Fruit fly (Drosophila melanogaster) whole organism, wandering third instar larva: Measurements from ENCODE around the gene beta-Spec.

Experiments
- Abd-B ChIP-seq: fragments of >200 bp; optimal IDR thresholded peaks from 2 replicates; lab custom pipeline; 2017; ENCODE audit warnings: missing biosample characterization, missing genetic modification characterization
- CG32264 ChIP-seq: fragments of 200-800 bp; sonication (Bioruptor generic); optimal IDR thresholded peaks from 2 replicates; lab custom pipeline; 2016; ENCODE audit warnings: missing biosample characterization, missing genetic modification characterization
- Dif ChIP-seq: fragments of 200-275, 200-300 bp; sonication (Bioruptor generic); optimal IDR thresholded peaks from 2 replicates; lab custom pipeline; 2018; ENCODE audit warnings: missing biosample characterization, missing genetic modification characterization; ENCODE audit not compliant: partially characterized antibody
- GATAd ChIP-seq: sonication (Bioruptor generic); optimal IDR thresholded peaks from 2 replicates; lab custom pipeline; 2016; ENCODE audit warnings: missing biosample characterization, missing genetic modification characterization
- HLH106 ChIP-seq: fragments of 200-800 bp; optimal IDR thresholded peaks from 3 replicates; lab custom pipeline; 2019; ENCODE audit warnings: missing biosample characterization, mild to moderate bottlenecking, missing genetic modification characterization, moderate library complexity
- Hnf4 ChIP-seq: fragments of 200-800 bp; sonication (Bioruptor generic); optimal IDR thresholded peaks from 2 replicates; lab custom pipeline; 2016; ENCODE audit warnings: missing biosample characterization, mild to moderate bottlenecking, missing genetic modification characterization
- Hr78 ChIP-seq: fragments of >200 bp; optimal IDR thresholded peaks from 2 replicates; lab custom pipeline; 2017; ENCODE audit warnings: missing biosample characterization, missing genetic modification characterization
- Hr83 ChIP-seq: fragments of 200-300 bp; sonication (Bioruptor generic); optimal IDR thresholded peaks from 2 replicates; lab custom pipeline; 2016; ENCODE audit warnings: missing biosample characterization, mild to moderate bottlenecking, missing genetic modification characterization, moderate library complexity; ENCODE audit not compliant: poor library complexity, severe bottlenecking
- Jra ChIP-seq: sonication (Bioruptor generic); optimal IDR thresholded peaks from 2 replicates; lab custom pipeline; 2016; ENCODE audit warnings: missing biosample characterization, missing genetic modification characterization
- Mio ChIP-seq: sonication (Bioruptor generic); optimal IDR thresholded peaks from 2 replicates; lab custom pipeline; 2016; ENCODE audit warnings: missing biosample characterization, missing genetic modification characterization
- Myc ChIP-seq: fragments of >200 bp; optimal IDR thresholded peaks from 2 replicates; lab custom pipeline; 2017
- OdsH ChIP-seq: fragments of 200-800 bp; sonication (Bioruptor generic); optimal IDR thresholded peaks from 2 replicates; lab custom pipeline; 2016; ENCODE audit warnings: missing biosample characterization, mild to moderate bottlenecking, missing genetic modification characterization
- Sp1 ChIP-seq: fragments of 200-800 bp; sonication (Bioruptor generic); optimal IDR thresholded peaks from 3 replicates; lab custom pipeline; 2019; ENCODE audit warnings: missing biosample characterization, mild to moderate bottlenecking, missing genetic modification characterization, moderate library complexity
- dl ChIP-seq, 2 experiments: fragments of 175-275, 200-275 bp in 1 of 2; fragments of 200-275 bp in 1 of 2; sonication (Bioruptor generic); optimal IDR thresholded peaks; lab custom pipeline; 2018; ENCODE audit warnings: mild to moderate bottlenecking in 2 of 2, missing biosample characterization in 2 of 2, missing genetic modification characterization in 2 of 2, moderate library complexity in 2 of 2; ENCODE audit not compliant: partially characterized antibody in 2 of 2, insufficient read depth in 1 of 2
- dsf ChIP-seq: sonication (Bioruptor generic); optimal IDR thresholded peaks from 2 replicates; lab custom pipeline; 2016; ENCODE audit warnings: missing biosample characterization, missing genetic modification characterization, borderline replicate concordance
- ey ChIP-seq: fragments of 200-800 bp; sonication (Bioruptor generic); optimal IDR thresholded peaks from 2 replicates; lab custom pipeline; 2016; ENCODE audit warnings: missing biosample characterization, missing genetic modification characterization
- foxo ChIP-seq, 2 experiments: fragments of 200-800 bp; sonication (Bioruptor generic); optimal IDR thresholded peaks; 2 replicates in 1 of 2; 3 replicates in 1 of 2; lab custom pipeline; 2016 to 2017; ENCODE audit warnings: missing biosample characterization in 2 of 2, missing genetic modification characterization in 2 of 2
- fru ChIP-seq: fragments of 200-800 bp; sonication (Bioruptor generic); optimal IDR thresholded peaks from 3 replicates; lab custom pipeline; 2016; ENCODE audit warnings: missing biosample characterization, mild to moderate bottlenecking, missing genetic modification characterization
- jim ChIP-seq: fragments of 175-275, 200-325 bp; sonication (Bioruptor generic); optimal IDR thresholded peaks from 2 replicates; lab custom pipeline; 2016; ENCODE audit warnings: missing biosample characterization, mild to moderate bottlenecking, missing genetic modification characterization
- lola ChIP-seq: fragments of >200 bp; optimal IDR thresholded peaks from 2 replicates; lab custom pipeline; 2017; ENCODE audit warnings: missing biosample characterization, missing genetic modification characterization
- psq ChIP-seq: fragments of 200-800 bp; sonication (Bioruptor generic); optimal IDR thresholded peaks from 3 replicates; lab custom pipeline; 2017; ENCODE audit warnings: missing biosample characterization, mild to moderate bottlenecking, missing genetic modification characterization, moderate library complexity
- sage ChIP-seq: fragments of 200-800 bp; sonication (Bioruptor generic); optimal IDR thresholded peaks from 2 replicates; lab custom pipeline; 2016; ENCODE audit warnings: missing biosample characterization, mild to moderate bottlenecking, missing genetic modification characterization
- sv ChIP-seq: fragments of 200-800 bp; sonication (Bioruptor generic); optimal IDR thresholded peaks from 3 replicates; lab custom pipeline; 2016; ENCODE audit warnings: missing biosample characterization, missing genetic modification characterization
- tai ChIP-seq: sonication (Bioruptor generic); optimal IDR thresholded peaks from 2 replicates; lab custom pipeline; 2016; ENCODE audit warnings: missing biosample characterization, missing genetic modification characterization
- usp ChIP-seq: fragments of >200 bp; optimal IDR thresholded peaks from 2 replicates; lab custom pipeline; 2017; ENCODE audit warnings: missing biosample characterization, missing genetic modification characterization

beta-Spec gene

dm6 chrX:17716814-17717565 lies 59.8 kb downstream of the beta-Spec start:
- TF ChIP-seq Hr83 (GFP tag; lab: Kevin White, UChicago) (no peak), Abd-B (no peak), Dif (GFP tag; lab: Kevin White, UChicago) (no peak), Hr78 (no peak), HLH106 (no peak), sage (GFP tag; lab: Kevin White, UChicago) (no peak), Sp1 (GFP tag; lab: Kevin White, UChicago) (no peak), psq (GFP tag; lab: Kevin White, UChicago) (no peak), OdsH (GFP tag; lab: Kevin White, UChicago) (no peak), foxo (GFP tag; optimal IDR thresholded peaks at IDR 0.05; lab: Kevin White, UChicago) (no peak), dl (GFP tag; optimal IDR thresholded peaks at IDR 0.05; lab: Kevin White, UChicago; ENCODE audit: insufficient read depth in 1 of 2, partially characterized antibody in 2 of 2) (no peak), CG32264 (no peak), GATAd (no peak), dsf (GFP tag; lab: Kevin White, UChicago) (no peak), ey (GFP tag; lab: Kevin White, UChicago) (no peak), Jra (GFP tag; lab: Kevin White, UChicago) (no peak), Hnf4 (GFP tag; lab: Kevin White, UChicago) (no peak), sv (GFP tag; lab: Kevin White, UChicago) (no peak), tai (GFP tag; lab: Kevin White, UChicago) (no peak), Mio (GFP tag; lab: Kevin White, UChicago) (no peak)

dm6 chrX:17718423-17718822 lies 61.3 kb downstream of the beta-Spec start:
- TF ChIP-seq Myc (lab: Kevin White, UChicago) (no peak), jim (no peak), usp (no peak), lola (GFP tag; lab: Kevin White, UChicago) (no peak), ey (GFP tag; lab: Kevin White, UChicago) (no peak), foxo (GFP tag; optimal IDR thresholded peaks at IDR 0.05; lab: Kevin White, UChicago) (no peak), Dif (GFP tag; lab: Kevin White, UChicago) (no peak), GATAd (no peak), fru (GFP tag; lab: Kevin White, UChicago) (no peak), sage (GFP tag; lab: Kevin White, UChicago) (no peak)
